Worm (Caenorhabditis elegans) whole organism, L1 larva: ENCODE results near the gene zipt-2.3.

Source experiments
- C04F5.9 ChIP-seq: sonication (generic microtip); optimal IDR thresholded peaks from 2 replicates; lab custom pipeline; 2016; ENCODE audit warnings: missing genetic modification characterization, missing compliant biosample characterization
- blmp-1 ChIP-seq: fragments of 150-350 bp; optimal IDR thresholded peaks from 2 replicates; lab custom pipeline; 2014; ENCODE audit warnings: missing biosample characterization, missing genetic modification characterization
- ceh-88 ChIP-seq: fragments of 200-800 bp; sonication (Bioruptor generic); IDR thresholded peaks from 2 replicates; pipeline ENCODE4 v1.3.6; 2022; ENCODE audit warnings: missing genetic modification characterization, missing compliant biosample characterization
- ceh-90 ChIP-seq: sonication (generic microtip); optimal IDR thresholded peaks from 2 replicates; lab custom pipeline; 2016; ENCODE audit warnings: missing genetic modification characterization, missing compliant biosample characterization
- dsc-1 ChIP-seq: sonication (generic microtip); optimal IDR thresholded peaks from 2 replicates; lab custom pipeline; 2016; ENCODE audit warnings: mild to moderate bottlenecking, missing genetic modification characterization, missing compliant biosample characterization
- efl-1 ChIP-seq, 4 experiments: fragments of 150-350 bp; optimal IDR thresholded peaks in 3 of 4; peaks in 1 of 4; 1 replicate in 1 of 4; 2 replicates in 3 of 4; lab custom pipeline; 2014; ENCODE audit warnings: missing biosample characterization in 2 of 4, missing genetic modification characterization in 2 of 4, missing genetic modification reagents in 2 of 4
- egl-27 ChIP-seq, 2 experiments: fragments of 150-350 bp in 1 of 2; sonication (generic microtip); optimal IDR thresholded peaks; 3 replicates each; lab custom pipeline; 2017 to 2018; ENCODE audit warnings: missing biosample characterization in 2 of 2, missing genetic modification characterization in 2 of 2, missing genetic modification reagents in 2 of 2
- elt-2 ChIP-seq: sonication (generic microtip); optimal IDR thresholded peaks from 2 replicates; lab custom pipeline; 2016; ENCODE audit warnings: missing genetic modification characterization, mild to moderate bottlenecking, inconsistent platforms, missing compliant biosample characterization, missing genetic modification reagents
- elt-3 ChIP-seq, 6 experiments: fragments of 150-350 bp in 1 of 6; sonication (generic microtip); optimal IDR thresholded peaks; 2 replicates each; lab custom pipeline; 2017 to 2018; ENCODE audit warnings: missing biosample characterization in 6 of 6, missing genetic modification characterization in 6 of 6, inconsistent platforms in 1 of 6
- fos-1 ChIP-seq: fragments of 150-350 bp; optimal IDR thresholded peaks from 2 replicates; lab custom pipeline; 2014; ENCODE audit warnings: missing biosample characterization, missing genetic modification characterization
- grh-1 ChIP-seq: fragments of 200-800 bp; sonication (Bioruptor generic); IDR thresholded peaks from 2 replicates; pipeline ENCODE4 v1.3.6; 2022; ENCODE audit warnings: missing genetic modification reagents, missing genetic modification characterization, missing compliant biosample characterization
- hlh-4 ChIP-seq: sonication (generic microtip); optimal IDR thresholded peaks from 2 replicates; lab custom pipeline; 2016; ENCODE audit warnings: mild to moderate bottlenecking, missing genetic modification characterization, missing compliant biosample characterization
- lin-14 ChIP-seq: fragments of 200-800 bp; sonication (Bioruptor generic); optimal IDR thresholded peaks from 2 replicates; lab custom pipeline; 2018; ENCODE audit warnings: mild to moderate bottlenecking, missing genetic modification characterization, moderate library complexity, missing compliant biosample characterization
- lin-35 ChIP-seq, 2 experiments: fragments of 150-350 bp; optimal IDR thresholded peaks; 2 replicates each; lab custom pipeline; 2014; ENCODE audit warnings: missing biosample characterization in 2 of 2, missing genetic modification characterization in 2 of 2, missing genetic modification reagents in 2 of 2
- lin-39 ChIP-seq: fragments of 150-350 bp; optimal IDR thresholded peaks from 2 replicates; lab custom pipeline; 2014; ENCODE audit warnings: missing biosample characterization, missing genetic modification reagents, missing genetic modification characterization
- lsy-2 ChIP-seq, 2 experiments: fragments of 150-350 bp; optimal IDR thresholded peaks; 2 replicates each; lab custom pipeline; 2014; ENCODE audit warnings: missing biosample characterization in 2 of 2, missing genetic modification characterization in 2 of 2
- mdl-1 ChIP-seq, 2 experiments: fragments of 150-350 bp; optimal IDR thresholded peaks; 2 replicates each; lab custom pipeline; 2014 to 2017; ENCODE audit warnings: missing biosample characterization in 2 of 2, missing genetic modification characterization in 2 of 2, inconsistent platforms in 1 of 2
- mef-2 ChIP-seq: fragments of 150-350 bp; optimal IDR thresholded peaks from 2 replicates; lab custom pipeline; 2014; ENCODE audit warnings: missing biosample characterization, missing genetic modification characterization
- mep-1 ChIP-seq: fragments of 150-350 bp; optimal IDR thresholded peaks from 2 replicates; lab custom pipeline; 2014; ENCODE audit warnings: missing biosample characterization, missing genetic modification characterization
- nhr-11 ChIP-seq: fragments of 150-350 bp; optimal IDR thresholded peaks from 2 replicates; lab custom pipeline; 2014; ENCODE audit warnings: missing biosample characterization, missing genetic modification characterization
- nhr-12 ChIP-seq: sonication (generic microtip); optimal IDR thresholded peaks from 2 replicates; lab custom pipeline; 2017; ENCODE audit warnings: missing biosample characterization, missing genetic modification characterization
- nhr-19 ChIP-seq: fragments of 200-800 bp; sonication (Bioruptor generic); conservative IDR thresholded peaks from 2 replicates; pipeline ENCODE4 v1.3.6; 2022; ENCODE audit warnings: missing genetic modification characterization, missing compliant biosample characterization
- nhr-20 ChIP-seq: sonication (generic microtip); optimal IDR thresholded peaks from 2 replicates; lab custom pipeline; 2016; ENCODE audit warnings: mild to moderate bottlenecking, missing genetic modification characterization, missing compliant biosample characterization
- nhr-47 ChIP-seq: sonication (generic microtip); optimal IDR thresholded peaks from 2 replicates; lab custom pipeline; 2016; ENCODE audit warnings: mild to moderate bottlenecking, missing genetic modification characterization, moderate library complexity, missing compliant biosample characterization
- nhr-71 ChIP-seq: sonication (generic microtip); optimal IDR thresholded peaks from 2 replicates; lab custom pipeline; 2016; ENCODE audit warnings: mild to moderate bottlenecking, missing genetic modification characterization, moderate library complexity, missing compliant biosample characterization
- nhr-84 ChIP-seq: sonication (generic microtip); optimal IDR thresholded peaks from 2 replicates; lab custom pipeline; 2017; ENCODE audit warnings: missing biosample characterization, missing genetic modification characterization
- nhr-85 ChIP-seq: sonication (generic microtip); peaks from one replicate; lab custom pipeline; 2016; ENCODE audit warnings: missing genetic modification characterization, inconsistent platforms, missing compliant biosample characterization
- nhr-90 ChIP-seq: sonication (generic microtip); optimal IDR thresholded peaks from 2 replicates; lab custom pipeline; 2016; ENCODE audit warnings: mild to moderate bottlenecking, missing genetic modification characterization, missing compliant biosample characterization; ENCODE audit not compliant: poor library complexity
- snu-23 ChIP-seq: sonication (generic microtip); optimal IDR thresholded peaks from 2 replicates; lab custom pipeline; 2016; ENCODE audit warnings: missing genetic modification characterization, missing compliant biosample characterization
- sup-37 ChIP-seq: fragments of 200-800 bp; sonication (Bioruptor generic); optimal IDR thresholded peaks from 2 replicates; lab custom pipeline; 2018; ENCODE audit warnings: mild to moderate bottlenecking, missing genetic modification characterization, missing compliant biosample characterization
- swsn-7 ChIP-seq: sonication (generic microtip); optimal IDR thresholded peaks from 2 replicates; lab custom pipeline; 2016; ENCODE audit warnings: missing genetic modification characterization, missing compliant biosample characterization
- tbx-2 ChIP-seq: sonication (generic microtip); optimal IDR thresholded peaks from 2 replicates; lab custom pipeline; 2016; ENCODE audit warnings: missing genetic modification characterization, missing compliant biosample characterization
- tlp-1 ChIP-seq: fragments of 150-350 bp; optimal IDR thresholded peaks from 2 replicates; lab custom pipeline; 2014; ENCODE audit warnings: missing biosample characterization, missing genetic modification characterization
- unc-86 ChIP-seq: sonication (generic microtip); optimal IDR thresholded peaks from 2 replicates; lab custom pipeline; 2016; ENCODE audit warnings: missing genetic modification characterization, missing compliant biosample characterization
- vab-15 ChIP-seq: sonication (generic microtip); optimal IDR thresholded peaks from 2 replicates; lab custom pipeline; 2017; ENCODE audit warnings: missing genotype, mild to moderate bottlenecking, missing genetic modification characterization, missing compliant biosample characterization
- xbp-1 ChIP-seq: sonication (generic microtip); optimal IDR thresholded peaks from 2 replicates; lab custom pipeline; 2016; ENCODE audit warnings: missing genetic modification characterization, missing compliant biosample characterization
- ztf-4 ChIP-seq: fragments of 150-350 bp; optimal IDR thresholded peaks from 2 replicates; lab custom pipeline; 2014; ENCODE audit warnings: missing biosample characterization, missing genetic modification characterization

zipt-2.3 gene

DNA sequence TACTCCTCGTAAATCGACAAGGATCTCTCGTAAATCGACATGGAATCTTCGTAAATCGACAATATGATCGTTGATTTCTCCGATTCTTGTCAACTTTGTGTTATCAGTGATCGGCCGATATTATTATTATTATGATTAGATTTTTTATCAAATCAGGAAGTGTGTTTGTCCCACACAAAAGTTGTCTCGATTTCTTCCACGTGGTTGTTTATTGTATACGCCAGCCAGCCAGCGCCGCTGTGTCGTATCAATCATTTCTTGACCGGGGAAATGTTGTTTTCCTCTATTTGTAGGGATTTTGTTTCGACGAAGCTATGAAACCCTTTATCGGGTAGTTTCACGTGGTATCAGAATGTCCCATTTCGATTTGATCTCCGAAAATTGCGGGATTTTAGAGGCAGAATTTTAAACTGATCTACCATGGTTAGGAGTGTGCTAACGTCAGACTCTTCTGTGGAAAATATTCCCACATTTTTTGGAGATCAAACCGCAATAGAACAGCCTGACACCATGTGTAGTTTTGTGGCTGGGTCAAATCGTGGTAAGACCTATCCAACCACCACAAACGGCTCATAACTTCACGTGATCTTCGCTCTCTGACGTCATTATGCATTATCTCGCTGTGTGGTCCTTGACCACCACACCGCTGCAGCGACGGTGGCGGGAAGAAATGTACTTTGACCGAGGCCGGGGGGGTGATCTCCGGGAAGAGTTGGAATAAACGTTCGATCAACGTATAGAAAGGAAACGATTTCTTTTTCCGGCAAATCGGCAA lies 22.3 kb upstream of the zipt-2.3 start (continued):
- TF ChIP-seq elt-3 (tag; optimal IDR thresholded peaks at IDR 0.05; lab: Kevin White, UChicago) (peak in 2 of 6 experiments; percentile 58 to 87), elt-2 (peak; percentile 84), nhr-20 (peak; percentile 50)

DNA sequence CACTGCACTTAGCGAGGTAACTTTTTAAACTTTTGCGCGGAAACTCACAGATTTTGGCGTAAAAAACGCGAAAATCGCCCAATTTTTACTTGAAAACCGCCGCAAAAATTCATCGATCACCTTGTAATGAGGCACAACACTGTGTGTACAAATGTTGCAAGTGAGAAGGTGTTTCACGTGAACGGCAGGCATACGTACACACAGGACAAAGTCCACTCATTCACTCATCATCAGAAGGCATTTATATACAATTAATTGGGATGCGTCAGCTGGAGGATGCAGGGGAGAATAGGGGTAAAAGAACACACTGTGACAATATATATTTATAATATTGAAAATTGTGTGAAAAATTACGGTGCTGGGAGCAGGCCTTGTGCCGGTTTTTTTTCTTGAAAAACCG lies 21.2 kb upstream of the zipt-2.3 start:
- no peak for TF ChIP-seq C04F5.9
- no peak for TF ChIP-seq ztf-4 (tag; lab: Kevin White, UChicago)
- no peak for TF ChIP-seq lin-39 (tag; lab: Kevin White, UChicago)
- TF ChIP-seq lsy-2 (tag; optimal IDR thresholded peaks at IDR 0.05; lab: Kevin White, UChicago) = peak in 1 of 2 experiments; percentile 5
- TF ChIP-seq sup-37 (GFP tag; lab: Kevin White, UChicago) = no peak
- no peak for TF ChIP-seq ceh-88
- no peak for TF ChIP-seq nhr-12 (tag; lab: Kevin White, UChicago)
- TF ChIP-seq grh-1 (GFP tag; lab: Robert Waterston, UW) = no peak
- peak; percentile 3 for TF ChIP-seq mep-1 (tag; lab: Kevin White, UChicago)
- TF ChIP-seq tbx-2 (tag; lab: Kevin White, UChicago) = peak; percentile 13
- TF ChIP-seq lin-14 (GFP tag; lab: Kevin White, UChicago) = peak; percentile 58
- peak; percentile 46 for TF ChIP-seq nhr-19 (GFP tag; lab: Robert Waterston, UW)
- TF ChIP-seq nhr-11 = no peak
- TF ChIP-seq nhr-71 = peak; percentile 32
- TF ChIP-seq xbp-1 (tag; lab: Kevin White, UChicago) = no peak
- TF ChIP-seq snu-23 (GFP tag; lab: Kevin White, UChicago) = peak; percentile 34
- TF ChIP-seq tlp-1 (tag; lab: Kevin White, UChicago) = no peak
- peak; percentile 76 for TF ChIP-seq blmp-1 (tag; lab: Kevin White, UChicago)
- TF ChIP-seq hlh-4 = no peak
- no peak for TF ChIP-seq egl-27 (tag; optimal IDR thresholded peaks at IDR 0.05; lab: Kevin White, UChicago)
- no peak for TF ChIP-seq nhr-47 (tag; lab: Kevin White, UChicago)
- TF ChIP-seq swsn-7 (tag; lab: Kevin White, UChicago) = no peak
- TF ChIP-seq fos-1 = no peak
- peak; percentile 39 for TF ChIP-seq nhr-20
- TF ChIP-seq ceh-90 (tag; lab: Kevin White, UChicago) = no peak
- peak in 1 of 2 experiments; percentile 51 for TF ChIP-seq lin-35 (GFP tag; optimal IDR thresholded peaks at IDR 0.05; lab: Kevin White, UChicago)
- TF ChIP-seq unc-86 (tag; lab: Kevin White, UChicago) = no peak
- TF ChIP-seq mef-2 (tag; lab: Kevin White, UChicago) = no peak
- TF ChIP-seq nhr-90 (tag; lab: Kevin White, UChicago) = peak; percentile 11
- TF ChIP-seq elt-3 (tag; optimal IDR thresholded peaks at IDR 0.05; lab: Kevin White, UChicago) = no peak
- peak in 1 of 2 experiments; percentile 39 for TF ChIP-seq mdl-1 (tag; optimal IDR thresholded peaks at IDR 0.05; lab: Kevin White, UChicago)
- TF ChIP-seq vab-15 = no peak
- peak; percentile 67 for TF ChIP-seq nhr-85 (tag; lab: Kevin White, UChicago)
- TF ChIP-seq nhr-84 (tag; lab: Kevin White, UChicago) = no peak
- TF ChIP-seq efl-1 (optimal IDR thresholded peaks at IDR 0.05; lab: Kevin White, UChicago) = no peak
- TF ChIP-seq efl-1 (GFP tag; optimal IDR thresholded peaks at IDR 0.05 in 1 of 2; lab: Kevin White, UChicago) = no peak
- TF ChIP-seq dsc-1 = no peak

DNA sequence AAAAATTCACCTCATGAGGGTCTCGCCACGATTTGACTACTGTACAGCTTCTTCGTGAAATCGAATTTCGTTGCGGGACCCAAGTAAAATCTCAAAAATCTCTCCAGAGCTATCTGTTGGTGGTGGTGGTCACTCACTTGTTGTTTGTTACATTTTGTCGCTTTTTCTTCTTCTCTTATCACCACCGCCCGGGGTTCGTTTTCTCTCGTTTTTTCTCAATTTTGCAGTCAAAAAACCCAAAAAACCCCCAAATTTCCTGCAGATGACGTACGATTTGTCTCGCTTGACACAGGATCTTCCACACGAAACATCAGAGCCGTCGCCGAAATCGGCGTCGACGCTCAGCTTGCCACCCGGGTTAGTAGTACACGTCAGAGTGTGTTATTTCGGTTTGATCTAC lies 20.4 kb upstream of the zipt-2.3 start, which contains the start of gene R06B9.5:
Gene R06B9.5, plus strand, starts transcription at position 232 of the 400 bp plus-strand sequence.
- TF ChIP-seq mdl-1 (tag; optimal IDR thresholded peaks at IDR 0.05; lab: Kevin White, UChicago) (no peak), nhr-85 (tag; lab: Kevin White, UChicago) (peak; percentile 59), efl-1 (optimal IDR thresholded peaks at IDR 0.05; lab: Kevin White, UChicago) (no peak), efl-1 (GFP tag; optimal IDR thresholded peaks at IDR 0.05 in 1 of 2; lab: Kevin White, UChicago) (peak in 1 of 2 experiments; percentile 55)
